Worm (Caenorhabditis elegans): ENCODE results near the gene daf-14.

- TF ChIP-seq skn-1 (tag; optimal IDR thresholded peaks at IDR 0.05) (no peak), ztf-4 (tag; optimal IDR thresholded peaks at IDR 0.05) (peak; percentile 47), C34F6.9 (tag; optimal IDR thresholded peaks at IDR 0.05) (no peak), ama-1 (optimal IDR thresholded peaks at IDR 0.05) (no peak), ztf-11 (tag; optimal IDR thresholded peaks at IDR 0.05) (no peak)
Observed at ce11 chrIV:10295084-10295483, 44.7 kb downstream of the daf-14 start, which contains the start of gene R09E10.13.

Measured in whole organism, L2 larva.